Worm (Caenorhabditis elegans) whole organism, mixed stage, embryonic: Measurements from ENCODE around the gene srbc-84.

Experiments used
- ces-1 ChIP-seq: fragments of 150-350 bp; optimal IDR thresholded peaks from 2 replicates; lab custom pipeline; 2014; ENCODE audit warnings: missing biosample characterization, missing genetic modification reagents, missing genetic modification characterization
- lin-32 ChIP-seq: fragments of 200-800 bp; sonication (Bioruptor generic); optimal IDR thresholded peaks from 2 replicates; lab custom pipeline; 2018; ENCODE audit warnings: mild to moderate bottlenecking, missing genetic modification characterization, missing compliant biosample characterization
- mab-5 ChIP-seq: fragments of 150-350 bp; optimal IDR thresholded peaks from 2 replicates; lab custom pipeline; 2014; ENCODE audit warnings: missing biosample characterization, missing genetic modification characterization
- nhr-12 ChIP-seq: fragments of 150-350 bp; optimal IDR thresholded peaks from 2 replicates; lab custom pipeline; 2014; ENCODE audit warnings: missing biosample characterization, missing genetic modification characterization
- nhr-237 ChIP-seq: fragments of 150-350 bp; optimal IDR thresholded peaks from 2 replicates; lab custom pipeline; 2014; ENCODE audit warnings: missing biosample characterization, missing genetic modification characterization
- pha-4 ChIP-seq: fragments of 150-350 bp; optimal IDR thresholded peaks from 2 replicates; lab custom pipeline; 2018; ENCODE audit warnings: missing biosample characterization, missing genetic modification reagents, missing genetic modification characterization

- no peak for TF ChIP-seq nhr-237 (tag; lab: Kevin White, UChicago)
- no peak for TF ChIP-seq lin-32 (GFP tag; lab: Kevin White, UChicago)
- TF ChIP-seq pha-4 (tag; lab: Kevin White, UChicago): no peak
- no peak for TF ChIP-seq mab-5 (tag; lab: Kevin White, UChicago)
- TF ChIP-seq ces-1: no peak
- TF ChIP-seq nhr-12 (tag; lab: Kevin White, UChicago): no peak
These were observed 34.6 kb downstream of the srbc-84 start, which contains the start of gene srh-167 for ce11 chrV:16333412-16333811.
